Worm (Caenorhabditis elegans) whole organism, young adult: ENCODE data around the gene kel-8.

ENCODE experiments used
- B0019.2 ChIP-seq: fragments of 200-800 bp; sonication (Bioruptor generic); conservative IDR thresholded peaks from 2 replicates; pipeline ENCODE4 v1.3.6; 2022; ENCODE audit warnings: missing genetic modification reagents, missing genetic modification characterization, missing compliant biosample characterization
- C17E4.6 ChIP-seq: fragments of 200-800 bp; sonication (Bioruptor generic); IDR thresholded peaks from 2 replicates; pipeline ENCODE4 v1.3.6; 2022; ENCODE audit warnings: missing genetic modification reagents, missing genetic modification characterization, missing compliant biosample characterization
- F33H1.4 ChIP-seq: fragments of 200-800 bp; sonication (Bioruptor generic); IDR thresholded peaks from 2 replicates; pipeline ENCODE4 v1.3.6; 2022; ENCODE audit warnings: missing genetic modification reagents, missing genetic modification characterization, missing compliant biosample characterization
- F37B4.10 ChIP-seq: fragments of 200-800 bp; sonication (Bioruptor generic); IDR thresholded peaks from 2 replicates; pipeline ENCODE4 v1.3.6; 2022; ENCODE audit warnings: missing genetic modification characterization, missing compliant biosample characterization
- K12H6.12 ChIP-seq: fragments of 200-800 bp; sonication (Bioruptor generic); optimal IDR thresholded peaks from 2 replicates; lab custom pipeline; 2018; ENCODE audit warnings: mild to moderate bottlenecking, missing genetic modification characterization, missing compliant biosample characterization
- T07F8.4 ChIP-seq: sonication (generic microtip); optimal IDR thresholded peaks from 2 replicates; lab custom pipeline; 2016; ENCODE audit warnings: mild to moderate bottlenecking, missing genetic modification characterization, moderate library complexity, missing compliant biosample characterization
- T26A5.8 ChIP-seq: sonication (generic microtip); optimal IDR thresholded peaks from 2 replicates; lab custom pipeline; 2016; ENCODE audit warnings: missing genetic modification characterization, missing compliant biosample characterization
- Y53F4B.3 ChIP-seq: fragments of 200-800 bp; sonication (Bioruptor generic); IDR thresholded peaks from 2 replicates; pipeline ENCODE4 v1.3.6; 2022; ENCODE audit warnings: missing genetic modification reagents, missing genetic modification characterization, missing compliant biosample characterization
- Y67H2A.10 ChIP-seq: fragments of 200-800 bp; sonication (Bioruptor generic); conservative IDR thresholded peaks from 2 replicates; pipeline ENCODE4 v1.3.6; 2022; ENCODE audit warnings: missing genetic modification reagents, missing genetic modification characterization, missing compliant biosample characterization
- Y95B8A.8 ChIP-seq: fragments of 200-800 bp; sonication (Bioruptor generic); IDR thresholded peaks from 2 replicates; pipeline ENCODE4 v1.3.6; 2022; ENCODE audit warnings: missing genetic modification reagents, missing genetic modification characterization, missing compliant biosample characterization
- ama-1 ChIP-seq, 3 experiments: fragments of 150-350 bp in 1 of 3; sonication (generic microtip) in 2 of 3; optimal IDR thresholded peaks; 2 replicates each; lab custom pipeline; 2014 to 2018; ENCODE audit warnings: missing biosample characterization in 2 of 3, missing genetic modification characterization in 2 of 3, missing genetic modification reagents in 2 of 3
- aptf-2 ChIP-seq: fragments of 200-800 bp; sonication (Bioruptor generic); conservative IDR thresholded peaks from 2 replicates; pipeline ENCODE4 v1.3.6; 2022; ENCODE audit warnings: missing genetic modification reagents, missing genetic modification characterization, missing compliant biosample characterization
- atf-7 ChIP-seq: sonication (generic microtip); optimal IDR thresholded peaks from 2 replicates; lab custom pipeline; 2017; ENCODE audit warnings: mild to moderate bottlenecking, missing genetic modification characterization, missing compliant biosample characterization
- athp-1 ChIP-seq: sonication (generic microtip); optimal IDR thresholded peaks from 2 replicates; lab custom pipeline; 2017; ENCODE audit warnings: mild to moderate bottlenecking, missing genetic modification characterization, missing compliant biosample characterization
- attf-5 ChIP-seq: fragments of 200-800 bp; sonication (Bioruptor generic); optimal IDR thresholded peaks from 2 replicates; lab custom pipeline; 2018; ENCODE audit warnings: mild to moderate bottlenecking, missing genetic modification characterization, missing compliant biosample characterization
- ccch-3 ChIP-seq: fragments of 200-800 bp; sonication (Bioruptor generic); optimal IDR thresholded peaks from 2 replicates; lab custom pipeline; 2018; ENCODE audit warnings: mild to moderate bottlenecking, missing genetic modification characterization, missing compliant biosample characterization
- ceh-40 ChIP-seq: fragments of 200-800 bp; sonication (Bioruptor generic); IDR thresholded peaks from 2 replicates; pipeline ENCODE4 v1.3.6; 2022; ENCODE audit warnings: missing genetic modification characterization, missing compliant biosample characterization
- chd-7 ChIP-seq: sonication (generic microtip); optimal IDR thresholded peaks from 2 replicates; lab custom pipeline; 2016; ENCODE audit warnings: mild to moderate bottlenecking, missing genetic modification characterization, moderate library complexity, missing compliant biosample characterization
- die-1 ChIP-seq: sonication (generic microtip); optimal IDR thresholded peaks from 2 replicates; lab custom pipeline; 2016; ENCODE audit warnings: missing genotype, mild to moderate bottlenecking, missing genetic modification characterization, missing compliant biosample characterization
- dox-1 ChIP-seq: fragments of 200-800 bp; sonication (Bioruptor generic); IDR thresholded peaks from 2 replicates; pipeline ENCODE4 v1.3.6; 2022; ENCODE audit warnings: missing genetic modification reagents, missing genetic modification characterization, missing compliant biosample characterization
- egl-18 ChIP-seq: fragments of 200-800 bp; sonication (Bioruptor generic); IDR thresholded peaks from 2 replicates; pipeline ENCODE4 v1.3.6; 2022; ENCODE audit warnings: missing genetic modification reagents, missing genetic modification characterization, missing compliant biosample characterization
- egl-44 ChIP-seq: fragments of 200-800 bp; sonication (Bioruptor generic); IDR thresholded peaks from 2 replicates; pipeline ENCODE4 v1.3.6; 2022; ENCODE audit warnings: missing genetic modification reagents, missing genetic modification characterization, missing compliant biosample characterization
- egrh-3 ChIP-seq: fragments of 200-800 bp; sonication (Bioruptor generic); IDR thresholded peaks from 2 replicates; pipeline ENCODE4 v1.3.6; 2022; ENCODE audit warnings: missing genetic modification reagents, missing genetic modification characterization, missing compliant biosample characterization
- ekl-4 ChIP-seq: fragments of 200-800 bp; sonication (Bioruptor generic); IDR thresholded peaks from 2 replicates; pipeline ENCODE4 v1.3.6; 2022; ENCODE audit warnings: missing genetic modification reagents, missing genetic modification characterization, missing compliant biosample characterization
- ets-4 ChIP-seq: fragments of 200-800 bp; sonication (Bioruptor generic); optimal IDR thresholded peaks from 2 replicates; lab custom pipeline; 2018; ENCODE audit warnings: mild to moderate bottlenecking, missing genetic modification characterization, missing compliant biosample characterization
- gei-17 ChIP-seq: fragments of 200-800 bp; sonication (Bioruptor generic); optimal IDR thresholded peaks from 2 replicates; lab custom pipeline; 2018; ENCODE audit warnings: mild to moderate bottlenecking, missing genetic modification characterization, missing compliant biosample characterization
- hlh-26 ChIP-seq: fragments of 200-800 bp; sonication (Bioruptor generic); conservative IDR thresholded peaks from 2 replicates; pipeline ENCODE4 v1.3.6; 2022; ENCODE audit warnings: missing genetic modification reagents, missing genetic modification characterization, missing compliant biosample characterization
- let-526 ChIP-seq: fragments of 200-800 bp; sonication (Bioruptor generic); IDR thresholded peaks from 2 replicates; pipeline ENCODE4 v1.3.6; 2022; ENCODE audit warnings: missing genetic modification reagents, missing genetic modification characterization, missing compliant biosample characterization
- lin-26 ChIP-seq: fragments of 200-800 bp; sonication (Bioruptor generic); IDR thresholded peaks from 2 replicates; pipeline ENCODE4 v1.3.6; 2022; ENCODE audit warnings: missing genetic modification reagents, missing genetic modification characterization, missing compliant biosample characterization
- madf-10 ChIP-seq: sonication (generic microtip); optimal IDR thresholded peaks from 2 replicates; lab custom pipeline; 2016; ENCODE audit warnings: mild to moderate bottlenecking, missing genetic modification characterization, missing compliant biosample characterization
- madf-3 ChIP-seq: fragments of 200-800 bp; sonication (Bioruptor generic); IDR thresholded peaks from 2 replicates; pipeline ENCODE4 v1.3.6; 2022; ENCODE audit warnings: missing genetic modification reagents, missing genetic modification characterization, missing compliant biosample characterization
- madf-8 ChIP-seq: fragments of 200-800 bp; sonication (Bioruptor generic); conservative IDR thresholded peaks from 2 replicates; pipeline ENCODE4 v1.3.6; 2022; ENCODE audit warnings: missing genetic modification reagents, missing genetic modification characterization, missing compliant biosample characterization
- mel-28 ChIP-seq: sonication (generic microtip); optimal IDR thresholded peaks from 2 replicates; lab custom pipeline; 2016; ENCODE audit warnings: borderline replicate concordance, mild to moderate bottlenecking, missing genetic modification characterization, missing compliant biosample characterization
- nfyb-1 ChIP-seq: fragments of 200-800 bp; sonication (Bioruptor generic); IDR thresholded peaks from 2 replicates; pipeline ENCODE4 v1.3.6; 2022; ENCODE audit warnings: missing genetic modification reagents, missing genetic modification characterization, missing compliant biosample characterization
- nhr-80 ChIP-seq: sonication (generic microtip); optimal IDR thresholded peaks from 2 replicates; lab custom pipeline; 2016; ENCODE audit warnings: missing genetic modification characterization, missing compliant biosample characterization
- pbrm-1 ChIP-seq: fragments of 200-800 bp; sonication (Bioruptor generic); IDR thresholded peaks from 2 replicates; pipeline ENCODE4 v1.3.6; 2022; ENCODE audit warnings: missing genetic modification reagents, missing genetic modification characterization, missing compliant biosample characterization
- rec-8 ChIP-seq, 2 experiments: sonication (generic microtip); optimal IDR thresholded peaks; 2 replicates each; lab custom pipeline; 2016; ENCODE audit warnings: mild to moderate bottlenecking in 2 of 2, missing genetic modification characterization in 2 of 2, missing genetic modification reagents in 2 of 2, missing genotype in 2 of 2, missing biosample characterization in 1 of 2, missing compliant biosample characterization in 1 of 2, moderate library complexity in 1 of 2
- rpc-1 ChIP-seq, 2 experiments: fragments of 150-350 bp in 1 of 2; sonication (generic microtip) in 1 of 2; optimal IDR thresholded peaks; 2 replicates each; lab custom pipeline; 2014 to 2018; ENCODE audit warnings: missing biosample characterization in 1 of 2, missing genetic modification characterization in 1 of 2, missing genetic modification reagents in 1 of 2, missing genotype in 1 of 2
- snpc-1.1 ChIP-seq: sonication (generic microtip); optimal IDR thresholded peaks from 2 replicates; lab custom pipeline; 2017; ENCODE audit warnings: missing genetic modification characterization, mild to moderate bottlenecking, missing compliant biosample characterization, antibody characterized with exemption, moderate library complexity, missing genotype, missing genetic modification reagents; ENCODE audit not compliant: insufficient read depth
- snpc-1.3 ChIP-seq: sonication (generic microtip); optimal IDR thresholded peaks from 2 replicates; lab custom pipeline; 2017; ENCODE audit warnings: missing genetic modification characterization, mild to moderate bottlenecking, missing compliant biosample characterization, antibody characterized with exemption, moderate library complexity, missing genotype, missing genetic modification reagents; ENCODE audit not compliant: insufficient read depth
- tbp1 ChIP-seq: fragments of 200-800 bp; sonication (Bioruptor generic); optimal IDR thresholded peaks from 2 replicates; lab custom pipeline; 2018; ENCODE audit warnings: mild to moderate bottlenecking, missing genetic modification characterization, missing compliant biosample characterization
- tlf-1 ChIP-seq: fragments of 200-800 bp; sonication (Bioruptor generic); optimal IDR thresholded peaks from 2 replicates; lab custom pipeline; 2018; ENCODE audit warnings: mild to moderate bottlenecking, missing genetic modification characterization, missing compliant biosample characterization
- unc-130 ChIP-seq: sonication (generic microtip); optimal IDR thresholded peaks from 2 replicates; lab custom pipeline; 2016; ENCODE audit warnings: missing genetic modification reagents, missing genetic modification characterization, missing compliant biosample characterization
- ztf-22 ChIP-seq: fragments of 200-800 bp; sonication (Bioruptor generic); optimal IDR thresholded peaks from 2 replicates; lab custom pipeline; 2018; ENCODE audit warnings: mild to moderate bottlenecking, missing genetic modification characterization, moderate library complexity, missing compliant biosample characterization
- ztf-28 ChIP-seq: fragments of 200-800 bp; sonication (Bioruptor generic); IDR thresholded peaks from 2 replicates; pipeline ENCODE4 v1.3.6; 2022; ENCODE audit warnings: missing genetic modification reagents, missing genetic modification characterization, missing compliant biosample characterization

kel-8 gene

DNA sequence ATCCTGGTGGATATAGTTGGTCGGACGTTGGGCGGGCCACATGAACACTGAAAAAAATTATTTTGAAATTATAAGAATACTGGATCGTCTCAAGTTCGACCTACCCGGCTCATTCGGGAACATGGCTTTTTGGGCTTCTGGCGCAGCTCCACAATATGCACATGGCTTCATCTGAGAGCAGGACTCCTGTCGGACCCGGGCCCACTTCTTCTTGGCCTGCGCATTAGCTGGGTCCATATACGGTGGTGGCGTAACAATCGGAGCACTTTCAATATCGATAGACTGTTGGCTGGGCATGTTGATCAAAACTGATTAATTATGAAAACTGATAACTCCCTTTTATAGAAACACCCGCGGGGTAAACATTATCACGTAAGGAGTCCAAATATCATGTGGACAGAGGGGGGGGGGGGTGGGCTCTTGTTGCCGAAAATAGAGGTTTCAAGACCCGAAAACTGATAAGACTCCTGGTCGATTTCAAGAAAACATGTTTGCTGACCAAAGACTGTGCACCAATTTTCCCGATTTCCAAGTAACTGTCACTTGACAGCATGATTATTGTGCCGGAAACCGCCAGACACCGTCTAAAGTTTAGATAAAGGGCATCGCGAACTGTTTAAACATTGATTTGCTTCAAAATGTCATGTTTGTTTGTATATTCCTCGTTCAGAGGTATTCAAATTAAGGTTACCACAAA, 59.7 kb downstream of the kel-8 start, which contains the start of gene dod-3:
dod-3 (minus strand) TSS at position 315 of the 697 bp plus-strand sequence.
- TF ChIP-seq aptf-2 (GFP tag; lab: Robert Waterston, UW) (no peak), attf-5 (peak; percentile 19), B0019.2 (GFP tag; lab: Robert Waterston, UW) (no peak), F33H1.4 (GFP tag; lab: Robert Waterston, UW) (no peak), ceh-40 (no peak), madf-3 (GFP tag; lab: Robert Waterston, UW) (no peak), chd-7 (peak; percentile 4), hlh-26 (GFP tag; lab: Robert Waterston, UW) (no peak), rec-8 (tag; optimal IDR thresholded peaks at IDR 0.05; lab: Kevin White, UChicago) (no peak), lin-26 (GFP tag; lab: Robert Waterston, UW) (no peak), let-526 (GFP tag; lab: Robert Waterston, UW) (no peak), madf-10 (no peak), unc-130 (GFP tag; lab: Kevin White, UChicago) (no peak), atf-7 (tag; lab: Kevin White, UChicago) (peak; percentile 90), tlf-1 (GFP tag; lab: Kevin White, UChicago) (peak; percentile 63), ztf-28 (no peak), ztf-22 (peak; percentile 70), Y53F4B.3 (GFP tag; lab: Robert Waterston, UW) (no peak), C17E4.6 (GFP tag; lab: Robert Waterston, UW) (no peak), F37B4.10 (no peak), gei-17 (GFP tag; lab: Kevin White, UChicago) (no peak), rpc-1 (optimal IDR thresholded peaks at IDR 0.05; lab: Kevin White, UChicago) (no peak), rpc-1 (tag; optimal IDR thresholded peaks at IDR 0.05; lab: Kevin White, UChicago) (no peak), madf-8 (no peak), snpc-1.1 (tag; lab: Kevin White, UChicago) (no peak), pbrm-1 (GFP tag; lab: Robert Waterston, UW) (no peak), egl-44 (0 out of 2 replicates have a peak, but pooled peaks have one; percentile 65), egrh-3 (GFP tag; lab: Robert Waterston, UW) (peak; percentile 8; the same call in 1 of the 2 replicates), mel-28 (tag; lab: Kevin White, UChicago) (no peak), Y67H2A.10 (GFP tag; lab: Robert Waterston, UW) (no peak), nhr-80 (peak; percentile 94), nfyb-1 (GFP tag; lab: Robert Waterston, UW) (peak; percentile 50; the same call in 1 of the 2 replicates), athp-1 (tag; lab: Kevin White, UChicago) (no peak), dox-1 (peak; percentile 71), Y95B8A.8 (GFP tag; lab: Robert Waterston, UW) (no peak), snpc-1.3 (tag; lab: Kevin White, UChicago) (no peak), T07F8.4 (no peak), ets-4 (peak; percentile 65), ama-1 (optimal IDR thresholded peaks at IDR 0.05; lab: Kevin White, UChicago) (peak; percentile 57), ama-1 (GFP tag; optimal IDR thresholded peaks at IDR 0.05; lab: Kevin White, UChicago) (no peak), tbp1 (GFP tag; lab: Kevin White, UChicago) (peak; percentile 27), ekl-4 (GFP tag; lab: Robert Waterston, UW) (no peak), egl-18 (GFP tag; lab: Robert Waterston, UW) (no peak), K12H6.12 (tag; lab: Kevin White, UChicago) (no peak), T26A5.8 (tag; lab: Kevin White, UChicago) (no peak), die-1 (tag; lab: Kevin White, UChicago) (no peak), ccch-3 (GFP tag; lab: Kevin White, UChicago) (no peak)
- TF ChIP-seq, all 124 proteins: peak for 13
